Fruit fly (Drosophila melanogaster) whole organism, pupa: Measurements from ENCODE around the gene CG8539.

Experiments
- CG14655 ChIP-seq: fragments of 200-800 bp; sonication (Bioruptor generic); optimal IDR thresholded peaks from 3 replicates; lab custom pipeline; 2017; ENCODE audit warnings: mild to moderate bottlenecking, missing biosample characterization, missing genetic modification reagents, missing genetic modification characterization
- CG8159 ChIP-seq: fragments of 200-800 bp; sonication (Bioruptor generic); optimal IDR thresholded peaks from 3 replicates; lab custom pipeline; 2018; ENCODE audit warnings: missing biosample characterization, mild to moderate bottlenecking, missing genetic modification characterization, moderate library complexity
- CG9948 ChIP-seq: fragments of 200-800 bp; sonication (Bioruptor generic); optimal IDR thresholded peaks from 2 replicates; lab custom pipeline; 2018; ENCODE audit warnings: missing biosample characterization, mild to moderate bottlenecking, missing genetic modification characterization, moderate library complexity

DNA sequence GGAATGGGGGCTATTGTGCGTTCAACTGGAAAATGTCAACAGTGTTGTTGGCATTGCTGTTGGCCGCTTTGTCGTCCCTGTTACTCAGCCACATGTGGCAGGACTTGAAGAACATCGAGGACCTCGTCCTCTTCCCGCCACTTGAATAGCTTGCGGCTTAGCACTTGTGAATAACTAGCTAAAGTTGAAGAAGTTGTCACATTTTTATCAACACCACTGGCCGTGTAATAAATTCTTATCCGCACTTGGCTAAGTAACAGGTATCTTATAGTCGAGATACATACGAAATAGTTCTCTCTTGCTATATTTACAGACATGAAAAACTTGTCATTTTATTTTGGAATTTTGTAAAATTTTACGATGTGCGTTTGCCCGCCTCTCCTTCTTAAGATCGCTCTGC lies 23.4 kb downstream of the CG8539 start, which contains the start of gene CG43292:
- TF ChIP-seq CG8159 (tag; lab: Kevin White, UChicago) (no peak), CG14655 (GFP tag; lab: Kevin White, UChicago) (no peak), CG9948 (tag; lab: Kevin White, UChicago) (no peak)
